Worm (Caenorhabditis elegans) whole organism, L4 larva: ENCODE data around the gene clec-168.

ENCODE experiments used
- F49E8.2 ChIP-seq: sonication (generic microtip); optimal IDR thresholded peaks from 2 replicates; lab custom pipeline; 2016; ENCODE audit warnings: missing compliant biosample characterization, mild to moderate bottlenecking, missing genetic modification characterization, borderline replicate concordance
- ZK337.2 ChIP-seq: fragments of 200-800 bp; sonication (Bioruptor generic); IDR thresholded peaks from 2 replicates; pipeline ENCODE4 v1.3.6; 2022; ENCODE audit warnings: missing genetic modification reagents, missing genetic modification characterization, missing compliant biosample characterization
- dpl-1 ChIP-seq: fragments of 150-350 bp; optimal IDR thresholded peaks from 2 replicates; lab custom pipeline; 2014; ENCODE audit warnings: missing biosample characterization, missing genetic modification reagents, missing genetic modification characterization
- lin-39 ChIP-seq: fragments of 150-350 bp; optimal IDR thresholded peaks from 2 replicates; lab custom pipeline; 2014; ENCODE audit warnings: missing biosample characterization, missing genetic modification reagents, missing genetic modification characterization
- nhr-76 ChIP-seq: fragments of 150-350 bp; optimal IDR thresholded peaks from 2 replicates; lab custom pipeline; 2014; ENCODE audit warnings: missing biosample characterization, missing genetic modification characterization
- rbr-2 ChIP-seq: sonication (generic microtip); optimal IDR thresholded peaks from 2 replicates; lab custom pipeline; 2016; ENCODE audit warnings: missing genotype, missing genetic modification characterization, missing compliant biosample characterization
- skn-1 ChIP-seq: fragments of 150-350 bp; optimal IDR thresholded peaks from 2 replicates; lab custom pipeline; 2014; ENCODE audit warnings: missing biosample characterization, missing genetic modification characterization
- spr-1 ChIP-seq: sonication (generic microtip); optimal IDR thresholded peaks from 2 replicates; lab custom pipeline; 2016; ENCODE audit warnings: mild to moderate bottlenecking, missing genetic modification characterization, missing compliant biosample characterization

ce11 chrIV:1274583-1274982, 17.8 kb downstream of the clec-168 start, which contains the start of gene C09E9.1:
- TF ChIP-seq dpl-1 (peak; percentile 79), F49E8.2 (tag; lab: Kevin White, UChicago) (no peak), ZK337.2 (GFP tag; lab: Robert Waterston, UW) (no peak), skn-1 (tag; lab: Kevin White, UChicago) (no peak), rbr-2 (tag; lab: Kevin White, UChicago) (peak; percentile 50), nhr-76 (tag; lab: Kevin White, UChicago) (no peak), lin-39 (no peak), spr-1 (tag; lab: Kevin White, UChicago) (no peak)
